Worm (Caenorhabditis elegans): ENCODE results near the gene K10C9.7.

DNA sequence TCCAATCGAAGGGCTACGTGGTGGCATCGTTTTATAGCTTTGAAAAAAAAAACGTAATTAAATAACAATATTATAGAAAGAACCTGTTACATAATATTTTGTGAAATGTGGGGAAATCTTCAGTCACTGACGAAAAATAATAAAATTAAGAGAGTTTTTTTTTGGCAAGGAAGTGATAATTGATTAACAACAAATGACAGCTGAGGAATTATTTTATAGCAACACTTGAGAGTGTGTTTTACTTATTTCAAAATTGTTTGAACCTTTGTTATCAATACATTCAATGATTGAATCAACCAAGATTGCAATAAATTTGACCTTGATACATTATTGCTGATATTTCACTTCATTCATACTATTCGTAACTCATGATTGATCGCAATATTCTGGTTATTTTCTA is 16.6 kb upstream of the K10C9.7 start, which contains the start of gene Y50D4B.6:
- TF ChIP-seq mep-1 (tag; optimal IDR thresholded peaks at IDR 0.05): no peak
- no peak for TF ChIP-seq sem-2 (GFP tag; optimal IDR thresholded peaks at IDR 0.05)
- TF ChIP-seq nhr-237 (tag; optimal IDR thresholded peaks at IDR 0.05): no peak
- TF ChIP-seq elt-1 (tag; optimal IDR thresholded peaks at IDR 0.05; ENCODE audit: borderline replicate concordance, insufficient read depth): no peak
- no peak for TF ChIP-seq pha-4 (tag; optimal IDR thresholded peaks at IDR 0.05)
- no peak for TF ChIP-seq snpc-4 (tag; optimal IDR thresholded peaks at IDR 0.05)
- no peak for TF ChIP-seq zip-8 (tag; optimal IDR thresholded peaks at IDR 0.05)
- no peak for TF ChIP-seq flh-1 (GFP tag; optimal IDR thresholded peaks at IDR 0.05)
- no peak for TF ChIP-seq unc-39 (tag; optimal IDR thresholded peaks at IDR 0.05)
